Worm (Caenorhabditis elegans): ENCODE measurements around the gene nsph-3.1.
"Not testable (repeated sequence)": the region's sequence is repeated elsewhere in the genome, so short reads cannot be mapped to it uniquely, and the experiment has no call there.

nsph-3.1 gene

DNA sequence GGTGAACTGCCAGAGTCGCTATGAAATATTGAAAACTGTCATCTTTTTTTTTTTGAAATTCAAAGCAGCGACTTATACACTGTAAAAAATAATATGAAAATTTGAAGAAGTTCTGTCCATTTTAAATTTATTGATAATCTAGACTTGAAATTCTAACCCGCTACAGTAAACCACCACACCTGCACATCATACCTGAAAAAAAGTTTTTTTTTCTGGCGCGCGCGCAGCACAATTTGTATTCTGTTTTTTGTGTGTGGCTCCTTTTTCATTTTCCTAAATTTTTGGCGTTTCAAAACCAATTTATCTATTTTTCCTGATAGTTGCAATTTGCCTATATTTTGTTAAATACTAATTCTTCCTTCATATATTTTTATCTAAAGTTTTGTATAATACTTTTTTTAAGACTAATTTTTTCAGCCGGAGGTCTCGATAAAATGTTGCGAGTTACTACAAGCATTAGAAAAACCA, 36.0 kb downstream of the nsph-3.1 start, which contains the start of gene cyb-2.1:
Gene cyb-2.1, plus strand, starts transcription at position 418 of the 468 bp plus-strand sequence.
- TF ChIP-seq nhr-48 (tag; optimal IDR thresholded peaks at IDR 0.05) (no peak), unc-130 (GFP tag; optimal IDR thresholded peaks at IDR 0.05) (peak; percentile 7), ceh-20 (GFP tag; IDR thresholded peaks at IDR 0.05) (no peak)

DNA sequence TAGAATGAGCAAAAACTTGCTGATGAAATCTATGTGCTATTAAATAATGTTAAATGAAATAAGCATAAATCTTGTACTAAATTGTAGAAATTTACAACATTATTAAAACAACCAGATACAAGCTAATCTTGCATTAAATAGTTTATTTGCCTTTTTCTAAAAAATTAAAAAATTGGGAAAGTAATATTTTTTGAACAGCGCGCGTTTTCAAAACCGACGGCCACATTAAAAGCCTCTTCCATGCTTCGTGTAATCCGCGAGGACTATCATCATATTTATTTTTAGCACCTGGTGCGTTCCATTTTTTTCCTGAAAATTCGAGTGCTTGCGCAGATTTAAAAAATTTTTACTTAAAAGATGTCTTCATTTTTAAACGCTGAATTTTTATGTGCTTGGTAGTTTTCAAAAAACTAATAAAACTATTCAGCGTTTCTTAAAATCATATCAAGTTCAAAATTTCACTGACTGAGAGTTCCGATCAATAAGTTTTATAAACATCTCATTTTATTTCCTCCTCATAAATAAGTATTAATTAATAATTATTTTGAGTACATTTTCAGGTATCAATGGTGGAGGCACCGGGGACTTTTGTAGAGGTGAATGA, 37.8 kb downstream of the nsph-3.1 start, which contains the start of gene Y43E12A.3:
Gene Y43E12A.3, plus strand, starts transcription at position 554 of the 604 bp plus-strand sequence.
- not testable (repeated sequence) for TF ChIP-seq php-3 (GFP tag; IDR thresholded peaks at IDR 0.05); mdl-1 (tag; optimal IDR thresholded peaks at IDR 0.05); vab-7 (GFP tag; IDR thresholded peaks at IDR 0.05)

- no peak for TF ChIP-seq lin-15B (tag; optimal IDR thresholded peaks at IDR 0.05)
- no peak for TF ChIP-seq nhr-25 (tag; optimal IDR thresholded peaks at IDR 0.05; ENCODE audit: borderline replicate concordance, insufficient read depth)
- TF ChIP-seq mdl-1 (tag; optimal IDR thresholded peaks at IDR 0.05), result no peak
- TF ChIP-seq madf-5 (GFP tag; IDR thresholded peaks at IDR 0.05), result no peak
- TF ChIP-seq nhr-111 (GFP tag; optimal IDR thresholded peaks at IDR 0.05), result no peak
- no peak for TF ChIP-seq F10B5.3 (tag; optimal IDR thresholded peaks at IDR 0.05)
- TF ChIP-seq ceh-82 (tag; optimal IDR thresholded peaks at IDR 0.05), result no peak
- no peak for TF ChIP-seq dmd-8 (GFP tag; IDR thresholded peaks at IDR 0.05)
- no peak for TF ChIP-seq nhr-41 (GFP tag; IDR thresholded peaks at IDR 0.05)
- TF ChIP-seq skn-1 (tag; optimal IDR thresholded peaks at IDR 0.05), result no peak
- no peak for TF ChIP-seq ZK337.2 (GFP tag; IDR thresholded peaks at IDR 0.05)
- TF ChIP-seq D1046.2 (GFP tag; IDR thresholded peaks at IDR 0.05), result no peak
- TF ChIP-seq lir-3 (tag; optimal IDR thresholded peaks at IDR 0.05), result no peak
Observed at ce11 chrIV:10990699-10991098, 41.1 kb downstream of the nsph-3.1 start, which contains the start of gene F13H10.5. F13H10.5 (plus strand) TSS chrIV:10990999.
